Fruit fly (Drosophila melanogaster) whole organism, prepupa: ENCODE results near the gene CG2061.

Experiments
- CG11294 ChIP-seq: fragments of 200-800 bp; sonication (Bioruptor generic); IDR thresholded peaks from 2 replicates; pipeline ENCODE4 v1.3.6; 2022; ENCODE audit warnings: missing biosample characterization, missing genetic modification characterization
- CG6854 ChIP-seq: fragments of 200-800 bp; sonication (Bioruptor generic); optimal IDR thresholded peaks from 2 replicates; lab custom pipeline; 2017; ENCODE audit warnings: missing biosample characterization, mild to moderate bottlenecking, missing genetic modification characterization
- fd85E ChIP-seq: fragments of 200-800 bp; sonication (Bioruptor generic); optimal IDR thresholded peaks from 3 replicates; lab custom pipeline; 2016; ENCODE audit warnings: missing biosample characterization, missing genetic modification characterization
- net ChIP-seq: fragments of 200-800 bp; sonication (Bioruptor generic); optimal IDR thresholded peaks from 3 replicates; lab custom pipeline; 2016; ENCODE audit warnings: missing biosample characterization, missing genetic modification characterization
- topi ChIP-seq: fragments of 200-800 bp; sonication (Bioruptor generic); optimal IDR thresholded peaks from 3 replicates; lab custom pipeline; 2016; ENCODE audit warnings: missing biosample characterization, missing genetic modification characterization

DNA sequence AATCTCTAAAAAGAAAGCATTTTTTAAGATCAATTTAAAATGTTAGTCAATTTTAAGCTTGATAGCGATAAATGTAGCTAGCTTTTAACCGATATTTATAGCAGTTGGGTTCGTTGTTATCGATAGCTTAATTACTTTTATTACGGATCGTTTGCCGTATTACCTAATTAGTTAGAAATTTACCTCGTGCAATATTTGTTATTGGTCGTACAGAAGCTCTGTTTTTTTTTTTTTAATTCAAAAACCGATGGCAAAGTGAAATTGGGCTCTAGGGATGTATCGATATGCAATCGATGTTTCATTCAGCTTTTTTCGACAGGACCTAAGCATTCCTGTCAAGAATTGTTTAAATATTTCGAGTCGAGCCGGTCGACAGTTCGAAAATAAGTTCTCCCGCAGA is at the start of gene CG2061:
- TF ChIP-seq net (GFP tag; lab: Kevin White, UChicago): no peak
- no peak for TF ChIP-seq fd85E
- TF ChIP-seq topi (GFP tag; lab: Kevin White, UChicago): no peak
- TF ChIP-seq CG11294 (GFP tag; lab: Robert Waterston, UW): no peak
- TF ChIP-seq CG6854: no peak
